Worm (Caenorhabditis elegans) whole organism, mixed stage, embryonic: ENCODE measurements around the gene Y53C12A.6.

Source experiments
- M03D4.4 ChIP-seq: sonication (generic microtip); optimal IDR thresholded peaks from 2 replicates; lab custom pipeline; 2017; ENCODE audit warnings: mild to moderate bottlenecking, missing genetic modification characterization, missing compliant biosample characterization
- bed-3 ChIP-seq: fragments of 200-800 bp; sonication (Bioruptor generic); optimal IDR thresholded peaks from 3 replicates; lab custom pipeline; 2018; ENCODE audit warnings: mild to moderate bottlenecking, missing genetic modification characterization, moderate library complexity, missing compliant biosample characterization
- ceh-83 ChIP-seq: fragments of 200-800 bp; sonication (Bioruptor generic); optimal IDR thresholded peaks from 2 replicates; lab custom pipeline; 2018; ENCODE audit warnings: mild to moderate bottlenecking, missing genetic modification characterization, missing compliant biosample characterization
- ces-1 ChIP-seq: fragments of 150-350 bp; optimal IDR thresholded peaks from 2 replicates; lab custom pipeline; 2014; ENCODE audit warnings: missing biosample characterization, missing genetic modification reagents, missing genetic modification characterization
- cnd-1 ChIP-seq: fragments of 200-800 bp; sonication (Bioruptor generic); optimal IDR thresholded peaks from 2 replicates; lab custom pipeline; 2018; ENCODE audit warnings: mild to moderate bottlenecking, missing genetic modification characterization, missing compliant biosample characterization
- elt-1 ChIP-seq: sonication (generic microtip); optimal IDR thresholded peaks from 2 replicates; lab custom pipeline; 2017; ENCODE audit warnings: missing genetic modification characterization, mild to moderate bottlenecking, missing compliant biosample characterization, antibody characterized with exemption, moderate library complexity, borderline replicate concordance; ENCODE audit not compliant: insufficient read depth
- elt-3 ChIP-seq: fragments of 150-350 bp; optimal IDR thresholded peaks from 2 replicates; lab custom pipeline; 2014; ENCODE audit warnings: missing biosample characterization, missing genetic modification characterization
- flh-1 ChIP-seq: fragments of 200-800 bp; sonication (Bioruptor generic); optimal IDR thresholded peaks from 2 replicates; lab custom pipeline; 2018; ENCODE audit warnings: mild to moderate bottlenecking, missing genetic modification characterization, moderate library complexity, missing compliant biosample characterization
- ham-2 ChIP-seq: fragments of 200-800 bp; sonication (Bioruptor generic); optimal IDR thresholded peaks from 2 replicates; lab custom pipeline; 2018; ENCODE audit warnings: mild to moderate bottlenecking, missing genetic modification characterization, missing compliant biosample characterization
- hlh-1 ChIP-seq: fragments of 150-350 bp; optimal IDR thresholded peaks from 2 replicates; lab custom pipeline; 2014; ENCODE audit warnings: missing biosample characterization, missing genetic modification reagents, missing genetic modification characterization
- lin-13 ChIP-seq: fragments of 150-350 bp; optimal IDR thresholded peaks from 2 replicates; lab custom pipeline; 2014; ENCODE audit warnings: missing biosample characterization, missing genetic modification characterization
- lin-32 ChIP-seq: fragments of 200-800 bp; sonication (Bioruptor generic); optimal IDR thresholded peaks from 2 replicates; lab custom pipeline; 2018; ENCODE audit warnings: mild to moderate bottlenecking, missing genetic modification characterization, missing compliant biosample characterization
- mab-5 ChIP-seq: fragments of 150-350 bp; optimal IDR thresholded peaks from 2 replicates; lab custom pipeline; 2014; ENCODE audit warnings: missing biosample characterization, missing genetic modification characterization
- mep-1 ChIP-seq: fragments of 150-350 bp; optimal IDR thresholded peaks from 2 replicates; lab custom pipeline; 2017; ENCODE audit warnings: missing biosample characterization, missing genetic modification reagents, missing genetic modification characterization, inconsistent platforms
- mls-2 ChIP-seq: sonication (generic microtip); optimal IDR thresholded peaks from 2 replicates; lab custom pipeline; 2016; ENCODE audit warnings: mild to moderate bottlenecking, missing genetic modification characterization, moderate library complexity, missing compliant biosample characterization
- nhr-12 ChIP-seq: fragments of 150-350 bp; optimal IDR thresholded peaks from 2 replicates; lab custom pipeline; 2014; ENCODE audit warnings: missing biosample characterization, missing genetic modification characterization
- nhr-2 ChIP-seq: fragments of 150-350 bp; optimal IDR thresholded peaks from 2 replicates; lab custom pipeline; 2014; ENCODE audit warnings: missing biosample characterization, missing genetic modification characterization
- nhr-237 ChIP-seq: fragments of 150-350 bp; optimal IDR thresholded peaks from 2 replicates; lab custom pipeline; 2014; ENCODE audit warnings: missing biosample characterization, missing genetic modification characterization
- nhr-28 ChIP-seq: fragments of 150-350 bp; optimal IDR thresholded peaks from 2 replicates; lab custom pipeline; 2014; ENCODE audit warnings: missing biosample characterization, missing genetic modification characterization
- nhr-76 ChIP-seq: sonication (generic microtip); optimal IDR thresholded peaks from 2 replicates; lab custom pipeline; 2017; ENCODE audit warnings: missing biosample characterization, missing genetic modification characterization
- pha-4 ChIP-seq: fragments of 150-350 bp; optimal IDR thresholded peaks from 2 replicates; lab custom pipeline; 2018; ENCODE audit warnings: missing biosample characterization, missing genetic modification reagents, missing genetic modification characterization
- sem-2 ChIP-seq: fragments of 200-800 bp; sonication (Bioruptor generic); optimal IDR thresholded peaks from 2 replicates; lab custom pipeline; 2018; ENCODE audit warnings: mild to moderate bottlenecking, missing genetic modification characterization, missing compliant biosample characterization
- snpc-4 ChIP-seq: fragments of 150-350 bp; optimal IDR thresholded peaks from 2 replicates; lab custom pipeline; 2014; ENCODE audit warnings: missing biosample characterization, missing genetic modification characterization
- sptf-1 ChIP-seq: sonication (generic microtip); optimal IDR thresholded peaks from 2 replicates; lab custom pipeline; 2017; ENCODE audit warnings: mild to moderate bottlenecking, missing genetic modification characterization, moderate library complexity, missing compliant biosample characterization
- tbx-8 ChIP-seq: fragments of 200-800 bp; sonication (Bioruptor generic); optimal IDR thresholded peaks from 2 replicates; lab custom pipeline; 2018; ENCODE audit warnings: mild to moderate bottlenecking, missing genetic modification characterization, moderate library complexity, missing compliant biosample characterization
- unc-39 ChIP-seq: fragments of 150-350 bp; optimal IDR thresholded peaks from 2 replicates; lab custom pipeline; 2014; ENCODE audit warnings: missing biosample characterization, missing genetic modification characterization
- unc-62 ChIP-seq: fragments of 150-350 bp; optimal IDR thresholded peaks from 2 replicates; lab custom pipeline; 2014; ENCODE audit warnings: missing biosample characterization, missing genetic modification reagents, missing genetic modification characterization
- zip-8 ChIP-seq: fragments of 150-350 bp; optimal IDR thresholded peaks from 2 replicates; lab custom pipeline; 2014; ENCODE audit warnings: missing biosample characterization, missing genetic modification characterization
- ztf-11 ChIP-seq: fragments of 150-350 bp; optimal IDR thresholded peaks from 2 replicates; lab custom pipeline; 2014; ENCODE audit warnings: missing biosample characterization, missing genetic modification characterization

Gene Y53C12A.6

ce11 chrII:9700363-9700762 lies 17.4 kb downstream of the Y53C12A.6 start, which contains the start of the genes Y53C12A.8 and Y53C12A.7:
Gene Y53C12A.8, minus strand, starts transcription at chrII:9700463.
Gene Y53C12A.7, plus strand, starts transcription at chrII:9700543.
- TF ChIP-seq mab-5 (no peak), nhr-76 (no peak), snpc-4 (no peak), mls-2 (tag; lab: Kevin White, UChicago) (no peak), lin-13 (tag; lab: Kevin White, UChicago) (no peak), unc-62 (GFP tag; lab: Kevin White, UChicago) (no peak), zip-8 (no peak), nhr-2 (tag; lab: Kevin White, UChicago) (no peak), pha-4 (tag; lab: Kevin White, UChicago) (no peak), ham-2 (no peak), unc-39 (tag; lab: Kevin White, UChicago) (no peak), nhr-12 (no peak), sptf-1 (tag; lab: Kevin White, UChicago) (no peak), mep-1 (no peak), elt-3 (tag; lab: Kevin White, UChicago) (no peak), bed-3 (GFP tag; lab: Kevin White, UChicago) (no peak), flh-1 (GFP tag; lab: Kevin White, UChicago) (no peak), cnd-1 (no peak)

- TF ChIP-seq elt-1 (tag; lab: Kevin White, UChicago): no peak
- TF ChIP-seq ces-1 (GFP tag; lab: Kevin White, UChicago): peak; percentile 17
- no peak for TF ChIP-seq cnd-1
- TF ChIP-seq sem-2 (GFP tag; lab: Kevin White, UChicago): no peak
- TF ChIP-seq lin-13 (tag; lab: Kevin White, UChicago): no peak
- no peak for TF ChIP-seq M03D4.4 (tag; lab: Kevin White, UChicago)
Observed at ce11 chrII:9695942-9696341, 21.9 kb downstream of the Y53C12A.6 start.

ce11 chrII:9691839-9692238 lies 26.0 kb downstream of the Y53C12A.6 start, which contains the start of gene nlp-11:
Gene nlp-11, minus strand, starts transcription at chrII:9691939.
- TF ChIP-seq elt-1 (tag; lab: Kevin White, UChicago): no peak
- no peak for TF ChIP-seq ceh-83

- no peak for TF ChIP-seq nhr-237 (tag; lab: Kevin White, UChicago)
- TF ChIP-seq ces-1 (GFP tag; lab: Kevin White, UChicago): peak; percentile 48
Observed at ce11 chrII:9690067-9690632, 27.7 kb downstream of the Y53C12A.6 start.

- TF ChIP-seq elt-3 (tag; lab: Kevin White, UChicago) (no peak), tbx-8 (GFP tag; lab: Kevin White, UChicago) (no peak), cnd-1 (no peak), ztf-11 (tag; lab: Kevin White, UChicago) (no peak), flh-1 (GFP tag; lab: Kevin White, UChicago) (no peak), nhr-12 (no peak), M03D4.4 (tag; lab: Kevin White, UChicago) (no peak), nhr-76 (no peak), mep-1 (no peak), ceh-83 (no peak), snpc-4 (no peak), hlh-1 (tag; lab: Kevin White, UChicago) (no peak), elt-1 (tag; lab: Kevin White, UChicago) (no peak), nhr-2 (tag; lab: Kevin White, UChicago) (no peak), ces-1 (GFP tag; lab: Kevin White, UChicago) (no peak), sem-2 (GFP tag; lab: Kevin White, UChicago) (no peak), bed-3 (GFP tag; lab: Kevin White, UChicago) (no peak), ham-2 (no peak), lin-32 (GFP tag; lab: Kevin White, UChicago) (no peak), nhr-28 (tag; lab: Kevin White, UChicago) (no peak)
Observed at ce11 chrII:9686663-9687193, 31.1 kb downstream of the Y53C12A.6 start, which contains the start of gene ZK1320.9. Gene ZK1320.9, minus strand, starts transcription at chrII:9686713.
